Fruit fly (Drosophila melanogaster) whole organism, pupa: Measurements from ENCODE around the gene Dcr-1.

Source experiments
- CG10348 ChIP-seq: fragments of 200-800 bp; sonication (Bioruptor generic); IDR thresholded peaks from 2 replicates; pipeline ENCODE4 v1.3.6; 2022; ENCODE audit warnings: missing biosample characterization, missing genetic modification characterization
- CG12605 ChIP-seq: fragments of 200-800 bp; sonication (Bioruptor generic); IDR thresholded peaks from 2 replicates; pipeline ENCODE4 v1.3.6; 2022; ENCODE audit warnings: missing biosample characterization, missing genetic modification characterization
- CG13204 ChIP-seq: fragments of 200-800 bp; sonication (Bioruptor generic); optimal IDR thresholded peaks from 2 replicates; lab custom pipeline; 2018; ENCODE audit warnings: missing biosample characterization, mild to moderate bottlenecking, missing genetic modification characterization, moderate library complexity
- CG14655 ChIP-seq: fragments of 200-800 bp; sonication (Bioruptor generic); optimal IDR thresholded peaks from 3 replicates; lab custom pipeline; 2017; ENCODE audit warnings: mild to moderate bottlenecking, missing biosample characterization, missing genetic modification reagents, missing genetic modification characterization
- CG15710 ChIP-seq: fragments of 200-800 bp; sonication (Bioruptor generic); optimal IDR thresholded peaks from 2 replicates; lab custom pipeline; 2018; ENCODE audit warnings: missing biosample characterization, mild to moderate bottlenecking, missing genetic modification characterization, moderate library complexity
- CG17806 ChIP-seq: fragments of 200-800 bp; sonication (Bioruptor generic); optimal IDR thresholded peaks from 2 replicates; lab custom pipeline; 2018; ENCODE audit warnings: missing biosample characterization, mild to moderate bottlenecking, missing genetic modification characterization, moderate library complexity
- CG32121 ChIP-seq: fragments of 200-800 bp; sonication (Bioruptor generic); IDR thresholded peaks from 2 replicates; pipeline ENCODE4 v1.3.6; 2022; ENCODE audit warnings: missing biosample characterization, missing genetic modification characterization
- CG34367 ChIP-seq: fragments of 200-800 bp; sonication (Bioruptor generic); optimal IDR thresholded peaks from 2 replicates; lab custom pipeline; 2018; ENCODE audit warnings: missing biosample characterization, mild to moderate bottlenecking, missing genetic modification characterization
- CG4496 ChIP-seq: fragments of 200-800 bp; sonication (Bioruptor generic); IDR thresholded peaks from 3 replicates; pipeline ENCODE4 v1.3.6; 2022; ENCODE audit warnings: missing biosample characterization, missing genetic modification characterization
- CG8159 ChIP-seq: fragments of 200-800 bp; sonication (Bioruptor generic); optimal IDR thresholded peaks from 3 replicates; lab custom pipeline; 2018; ENCODE audit warnings: missing biosample characterization, mild to moderate bottlenecking, missing genetic modification characterization, moderate library complexity
- CG8301 ChIP-seq: fragments of 200-800 bp; sonication (Bioruptor generic); optimal IDR thresholded peaks from 2 replicates; lab custom pipeline; 2018; ENCODE audit warnings: missing biosample characterization, mild to moderate bottlenecking, missing genetic modification characterization
- CG9948 ChIP-seq: fragments of 200-800 bp; sonication (Bioruptor generic); optimal IDR thresholded peaks from 2 replicates; lab custom pipeline; 2018; ENCODE audit warnings: missing biosample characterization, mild to moderate bottlenecking, missing genetic modification characterization, moderate library complexity
- D1 ChIP-seq: fragments of 200-800 bp; sonication (Bioruptor generic); optimal IDR thresholded peaks from 2 replicates; lab custom pipeline; 2018; ENCODE audit warnings: missing biosample characterization, mild to moderate bottlenecking, missing genetic modification characterization, moderate library complexity
- EcR ChIP-seq: fragments of 200-800 bp; sonication (Bioruptor generic); optimal IDR thresholded peaks from 3 replicates; lab custom pipeline; 2019; ENCODE audit warnings: missing biosample characterization, missing genetic modification characterization, mild to moderate bottlenecking, moderate library complexity, missing genetic modification reagents
- Ets98B ChIP-seq: fragments of 200-800 bp; sonication (Bioruptor generic); IDR thresholded peaks from 2 replicates; pipeline ENCODE4 v1.3.6; 2022; ENCODE audit warnings: missing biosample characterization, missing genetic modification characterization
- Pif1A ChIP-seq: fragments of 200-800 bp; sonication (Bioruptor generic); optimal IDR thresholded peaks from 3 replicates; lab custom pipeline; 2016; ENCODE audit warnings: missing biosample characterization, missing genetic modification characterization
- Pif1B ChIP-seq: fragments of 200-800 bp; sonication (Bioruptor generic); optimal IDR thresholded peaks from 3 replicates; lab custom pipeline; 2016; ENCODE audit warnings: missing biosample characterization, missing genetic modification characterization
- Snoo ChIP-seq: fragments of 200-800 bp; sonication (Bioruptor generic); optimal IDR thresholded peaks from 3 replicates; lab custom pipeline; 2017; ENCODE audit warnings: missing biosample characterization, mild to moderate bottlenecking, missing genetic modification characterization, inconsistent platforms
- fd96Ca ChIP-seq: fragments of 200-800 bp; sonication (Bioruptor generic); IDR thresholded peaks from 3 replicates; pipeline ENCODE4 v1.3.6; 2022; ENCODE audit warnings: missing biosample characterization, missing genetic modification characterization
- gl ChIP-seq: fragments of 200-800 bp; sonication (Bioruptor generic); optimal IDR thresholded peaks from 2 replicates; lab custom pipeline; 2018; ENCODE audit warnings: missing biosample characterization, mild to moderate bottlenecking, missing genetic modification characterization
- rn ChIP-seq: fragments of 200-800 bp; sonication (Bioruptor generic); IDR thresholded peaks from 2 replicates; pipeline ENCODE4 v1.3.6; 2022; ENCODE audit warnings: missing biosample characterization, missing genetic modification characterization

Dcr-1 gene

dm6 chr3R:22719607-22719949 lies 21.3 kb downstream of the Dcr-1 start:
- TF ChIP-seq CG17806 (no peak), CG32121 (GFP tag; lab: Robert Waterston, UW) (no peak), rn (GFP tag; lab: Robert Waterston, UW) (no peak), CG34367 (tag; lab: Kevin White, UChicago) (no peak), CG8301 (no peak), Pif1B (GFP tag; lab: Kevin White, UChicago) (no peak)

dm6 chr3R:22718937-22719606 lies 21.8 kb downstream of the Dcr-1 start:
- TF ChIP-seq CG14655 (GFP tag; lab: Kevin White, UChicago) = no peak
- no peak for TF ChIP-seq CG34367 (tag; lab: Kevin White, UChicago)
- TF ChIP-seq CG32121 (GFP tag; lab: Robert Waterston, UW) = no peak
- no peak for TF ChIP-seq CG9948 (tag; lab: Kevin White, UChicago)
- TF ChIP-seq EcR (GFP tag; lab: Kevin White, UChicago) = no peak
- no peak for TF ChIP-seq fd96Ca (GFP tag; lab: Robert Waterston, UW)
- no peak for TF ChIP-seq CG8159 (tag; lab: Kevin White, UChicago)
- no peak for TF ChIP-seq Snoo (tag; lab: Kevin White, UChicago)
- no peak for TF ChIP-seq CG15710
- no peak for TF ChIP-seq CG10348 (GFP tag; lab: Robert Waterston, UW)
- TF ChIP-seq CG8301 = no peak
- no peak for TF ChIP-seq D1 (tag; lab: Kevin White, UChicago)
- no peak for TF ChIP-seq CG17806
- TF ChIP-seq gl = no peak
- no peak for TF ChIP-seq Ets98B
- TF ChIP-seq rn (GFP tag; lab: Robert Waterston, UW) = no peak
- no peak for TF ChIP-seq Pif1A (GFP tag; lab: Kevin White, UChicago)
- TF ChIP-seq CG12605 (GFP tag; lab: Robert Waterston, UW) = no peak
- TF ChIP-seq CG4496 (GFP tag; lab: Robert Waterston, UW) = no peak
- TF ChIP-seq Pif1B (GFP tag; lab: Kevin White, UChicago) = no peak
- TF ChIP-seq, all 21 proteins: peak for 0

dm6 chr3R:22718401-22718800 lies 22.5 kb downstream of the Dcr-1 start:
- TF ChIP-seq Pif1B (GFP tag; lab: Kevin White, UChicago) (no peak), CG17806 (no peak), gl (no peak), CG34367 (tag; lab: Kevin White, UChicago) (no peak), CG13204 (GFP tag; lab: Kevin White, UChicago) (no peak), D1 (tag; lab: Kevin White, UChicago) (no peak), CG14655 (GFP tag; lab: Kevin White, UChicago) (no peak), Snoo (tag; lab: Kevin White, UChicago) (no peak), EcR (GFP tag; lab: Kevin White, UChicago) (no peak), CG9948 (tag; lab: Kevin White, UChicago) (no peak), CG12605 (GFP tag; lab: Robert Waterston, UW) (no peak), CG32121 (GFP tag; lab: Robert Waterston, UW) (no peak)

- no peak for TF ChIP-seq Snoo (tag; lab: Kevin White, UChicago)
- no peak for TF ChIP-seq gl
- TF ChIP-seq CG32121 (GFP tag; lab: Robert Waterston, UW) = no peak
- no peak for TF ChIP-seq CG34367 (tag; lab: Kevin White, UChicago)
- TF ChIP-seq CG14655 (GFP tag; lab: Kevin White, UChicago) = no peak
- no peak for TF ChIP-seq Pif1A (GFP tag; lab: Kevin White, UChicago)
- no peak for TF ChIP-seq CG10348 (GFP tag; lab: Robert Waterston, UW)
- no peak for TF ChIP-seq D1 (tag; lab: Kevin White, UChicago)
- no peak for TF ChIP-seq Pif1B (GFP tag; lab: Kevin White, UChicago)
- TF ChIP-seq fd96Ca (GFP tag; lab: Robert Waterston, UW) = no peak
- no peak for TF ChIP-seq CG12605 (GFP tag; lab: Robert Waterston, UW)
- TF ChIP-seq, all 21 proteins: peak for 0
These were observed 23.0 kb downstream of the Dcr-1 start for dm6 chr3R:22717863-22718262.

- TF ChIP-seq gl (no peak), Pif1B (GFP tag; lab: Kevin White, UChicago) (no peak), fd96Ca (GFP tag; lab: Robert Waterston, UW) (no peak), CG8301 (no peak), Ets98B (no peak), CG13204 (GFP tag; lab: Kevin White, UChicago) (no peak), CG12605 (GFP tag; lab: Robert Waterston, UW) (no peak), Snoo (tag; lab: Kevin White, UChicago) (no peak), CG32121 (GFP tag; lab: Robert Waterston, UW) (no peak)
These were observed 30.2 kb downstream of the Dcr-1 start, which contains the start of gene CG4907 for dm6 chr3R:22710662-22711061. TSS of gene CG4907 (minus strand) at chr3R:22710762.

dm6 chr3R:22707178-22707577 lies 33.7 kb downstream of the Dcr-1 start, which contains the start of gene CG13842:
TSS of gene CG13842 (minus strand) at chr3R:22707278.
- TF ChIP-seq CG9948 (tag; lab: Kevin White, UChicago) = no peak
- no peak for TF ChIP-seq gl
- no peak for TF ChIP-seq EcR (GFP tag; lab: Kevin White, UChicago)
- no peak for TF ChIP-seq CG14655 (GFP tag; lab: Kevin White, UChicago)
- TF ChIP-seq CG34367 (tag; lab: Kevin White, UChicago) = no peak
- TF ChIP-seq fd96Ca (GFP tag; lab: Robert Waterston, UW) = no peak
- no peak for TF ChIP-seq CG13204 (GFP tag; lab: Kevin White, UChicago)
- no peak for TF ChIP-seq CG8159 (tag; lab: Kevin White, UChicago)
- TF ChIP-seq CG4496 (GFP tag; lab: Robert Waterston, UW) = no peak
- no peak for TF ChIP-seq Ets98B
- no peak for TF ChIP-seq CG12605 (GFP tag; lab: Robert Waterston, UW)
- no peak for TF ChIP-seq rn (GFP tag; lab: Robert Waterston, UW)
